Worm (Caenorhabditis elegans) whole organism, L3 larva: ENCODE measurements around the gene srh-129.
A peak's percentile ranks its signal among the peaks of the same experiment; 100 is the strongest.

Source experiments
- R02D3.7 ChIP-seq: fragments of 150-350 bp; optimal IDR thresholded peaks from 2 replicates; lab custom pipeline; 2014; ENCODE audit warnings: missing biosample characterization, missing genetic modification characterization
- aly-2 ChIP-seq: fragments of 150-350 bp; optimal IDR thresholded peaks from 2 replicates; lab custom pipeline; 2014; ENCODE audit warnings: missing biosample characterization, missing genetic modification characterization
- ceh-16 ChIP-seq: sonication (generic microtip); optimal IDR thresholded peaks from 2 replicates; lab custom pipeline; 2017; ENCODE audit warnings: missing biosample characterization, missing genetic modification characterization
- ceh-28 ChIP-seq: fragments of 150-350 bp; optimal IDR thresholded peaks from 2 replicates; lab custom pipeline; 2014; ENCODE audit warnings: missing biosample characterization, missing genetic modification reagents, missing genetic modification characterization
- ceh-82 ChIP-seq: fragments of 150-350 bp; optimal IDR thresholded peaks from 2 replicates; lab custom pipeline; 2014; ENCODE audit warnings: missing biosample characterization, missing genetic modification characterization
- ceh-9 ChIP-seq: sonication (generic microtip); optimal IDR thresholded peaks from 2 replicates; lab custom pipeline; 2018; ENCODE audit warnings: missing biosample characterization, missing genetic modification characterization
- daf-12 ChIP-seq: fragments of 150-350 bp; optimal IDR thresholded peaks from 2 replicates; lab custom pipeline; 2014; ENCODE audit warnings: missing biosample characterization, missing genetic modification reagents, missing genetic modification characterization
- egl-27 ChIP-seq: sonication (generic microtip); optimal IDR thresholded peaks from 4 replicates; lab custom pipeline; 2017; ENCODE audit warnings: missing biosample characterization, missing genetic modification reagents, missing genetic modification characterization
- egl-5 ChIP-seq: fragments of 150-350 bp; optimal IDR thresholded peaks from 2 replicates; lab custom pipeline; 2017; ENCODE audit warnings: missing biosample characterization, missing genetic modification reagents, missing genetic modification characterization, inconsistent platforms
- elt-1 ChIP-seq: fragments of 150-350 bp; optimal IDR thresholded peaks from 2 replicates; lab custom pipeline; 2014; ENCODE audit warnings: missing biosample characterization, missing genetic modification characterization
- elt-3 ChIP-seq, 3 experiments: fragments of 150-350 bp in 1 of 3; sonication (generic microtip) in 2 of 3; optimal IDR thresholded peaks; 2 replicates in 2 of 3; 4 replicates in 1 of 3; lab custom pipeline; 2014 to 2017; ENCODE audit warnings: missing biosample characterization in 3 of 3, missing genetic modification characterization in 3 of 3
- eor-1 ChIP-seq, 2 experiments: fragments of 150-350 bp; optimal IDR thresholded peaks; 2 replicates each; lab custom pipeline; 2014 to 2018; ENCODE audit warnings: missing biosample characterization in 2 of 2, missing genetic modification characterization in 2 of 2
- fkh-10 ChIP-seq: sonication (generic microtip); optimal IDR thresholded peaks from 2 replicates; lab custom pipeline; 2017; ENCODE audit warnings: missing biosample characterization, missing genetic modification reagents, missing genetic modification characterization
- fos-1 ChIP-seq: fragments of 150-350 bp; optimal IDR thresholded peaks from 2 replicates; lab custom pipeline; 2014; ENCODE audit warnings: missing biosample characterization, missing genetic modification characterization
- hmg-11 ChIP-seq: sonication (generic microtip); optimal IDR thresholded peaks from 2 replicates; lab custom pipeline; 2016; ENCODE audit warnings: missing genetic modification characterization, missing compliant biosample characterization
- lin-15B ChIP-seq: fragments of 150-350 bp; optimal IDR thresholded peaks from 2 replicates; lab custom pipeline; 2014; ENCODE audit warnings: missing biosample characterization, missing genetic modification characterization
- lin-39 ChIP-seq: fragments of 150-350 bp; optimal IDR thresholded peaks from 2 replicates; lab custom pipeline; 2018; ENCODE audit warnings: missing biosample characterization, missing genetic modification reagents, missing genetic modification characterization
- mdl-1 ChIP-seq: fragments of 150-350 bp; optimal IDR thresholded peaks from 2 replicates; lab custom pipeline; 2014; ENCODE audit warnings: missing biosample characterization, missing genetic modification characterization
- mml-1 ChIP-seq: fragments of 150-350 bp; sonication (generic microtip); optimal IDR thresholded peaks from 3 replicates; lab custom pipeline; 2014; ENCODE audit warnings: missing biosample characterization, missing genetic modification characterization
- nfya-1 ChIP-seq: sonication (generic microtip); optimal IDR thresholded peaks from 2 replicates; lab custom pipeline; 2017; ENCODE audit warnings: missing genetic modification characterization, mild to moderate bottlenecking, missing compliant biosample characterization, antibody characterized with exemption, moderate library complexity; ENCODE audit not compliant: insufficient read depth
- nhr-23 ChIP-seq: fragments of 150-350 bp; optimal IDR thresholded peaks from 2 replicates; lab custom pipeline; 2014; ENCODE audit warnings: missing biosample characterization, missing genetic modification reagents, missing genetic modification characterization
- nhr-237 ChIP-seq: fragments of 150-350 bp; optimal IDR thresholded peaks from 2 replicates; lab custom pipeline; 2014; ENCODE audit warnings: missing biosample characterization, missing genetic modification characterization
- nhr-25 ChIP-seq: sonication (generic microtip); optimal IDR thresholded peaks from 2 replicates; lab custom pipeline; 2017; ENCODE audit warnings: missing biosample characterization, missing genetic modification characterization
- nhr-43 ChIP-seq: sonication (generic microtip); optimal IDR thresholded peaks from 2 replicates; lab custom pipeline; 2016; ENCODE audit warnings: mild to moderate bottlenecking, missing genetic modification characterization, missing compliant biosample characterization; ENCODE audit not compliant: poor library complexity, severe bottlenecking
- nhr-67 ChIP-seq: fragments of 150-350 bp; optimal IDR thresholded peaks from 2 replicates; lab custom pipeline; 2014; ENCODE audit warnings: missing biosample characterization, missing genetic modification characterization
- nhr-77 ChIP-seq: fragments of 150-350 bp; optimal IDR thresholded peaks from 2 replicates; lab custom pipeline; 2014; ENCODE audit warnings: missing biosample characterization, missing genetic modification characterization
- pqm-1 ChIP-seq: fragments of 150-350 bp; optimal IDR thresholded peaks from 2 replicates; lab custom pipeline; 2017; ENCODE audit warnings: missing biosample characterization, missing genetic modification characterization, inconsistent platforms
- skn-1 ChIP-seq: fragments of 150-350 bp; optimal IDR thresholded peaks from 2 replicates; lab custom pipeline; 2014; ENCODE audit warnings: missing biosample characterization, missing genetic modification characterization
- snpc-4 ChIP-seq: fragments of 150-350 bp; optimal IDR thresholded peaks from 2 replicates; lab custom pipeline; 2014; ENCODE audit warnings: missing biosample characterization, missing genetic modification characterization
- tbx-2 ChIP-seq: sonication (generic microtip); optimal IDR thresholded peaks from 2 replicates; lab custom pipeline; 2016; ENCODE audit warnings: mild to moderate bottlenecking, missing genetic modification characterization, missing compliant biosample characterization
- unc-39 ChIP-seq: sonication (generic microtip); optimal IDR thresholded peaks from 4 replicates; lab custom pipeline; 2017; ENCODE audit warnings: missing biosample characterization, missing genetic modification characterization
- zag-1 ChIP-seq: fragments of 150-350 bp; optimal IDR thresholded peaks from 2 replicates; lab custom pipeline; 2014; ENCODE audit warnings: missing biosample characterization, missing genetic modification characterization
- ztf-11 ChIP-seq: fragments of 150-350 bp; optimal IDR thresholded peaks from 2 replicates; lab custom pipeline; 2014; ENCODE audit warnings: missing biosample characterization, missing genetic modification characterization
- ztf-4 ChIP-seq: fragments of 150-350 bp; optimal IDR thresholded peaks from 2 replicates; lab custom pipeline; 2014; ENCODE audit warnings: missing biosample characterization, missing genetic modification characterization

Gene srh-129

DNA sequence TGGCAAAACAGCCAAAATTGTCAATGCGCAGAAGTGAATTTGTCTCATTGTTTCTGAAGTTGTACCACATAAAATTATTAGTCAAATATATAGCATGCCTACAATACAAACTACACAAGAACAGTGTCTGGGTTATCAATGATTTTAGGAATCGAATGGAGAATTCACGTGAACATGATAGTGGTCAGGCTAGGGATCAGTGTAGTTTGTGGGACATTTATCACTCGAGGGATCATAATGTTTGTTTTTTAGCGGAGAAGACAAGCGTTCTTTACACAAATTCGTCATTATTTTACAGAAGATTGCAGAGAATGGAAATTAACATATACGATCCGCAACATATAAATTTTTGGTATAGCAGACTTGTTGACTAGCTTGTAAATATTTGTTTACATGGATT is 33.5 kb upstream of the srh-129 start, which contains the start of gene ugt-51:
Gene ugt-51, minus strand, starts transcription at position 101 of the 400 bp plus-strand sequence.
- TF ChIP-seq pqm-1 (peak; percentile 17), snpc-4 (tag; lab: Kevin White, UChicago) (no peak)

DNA sequence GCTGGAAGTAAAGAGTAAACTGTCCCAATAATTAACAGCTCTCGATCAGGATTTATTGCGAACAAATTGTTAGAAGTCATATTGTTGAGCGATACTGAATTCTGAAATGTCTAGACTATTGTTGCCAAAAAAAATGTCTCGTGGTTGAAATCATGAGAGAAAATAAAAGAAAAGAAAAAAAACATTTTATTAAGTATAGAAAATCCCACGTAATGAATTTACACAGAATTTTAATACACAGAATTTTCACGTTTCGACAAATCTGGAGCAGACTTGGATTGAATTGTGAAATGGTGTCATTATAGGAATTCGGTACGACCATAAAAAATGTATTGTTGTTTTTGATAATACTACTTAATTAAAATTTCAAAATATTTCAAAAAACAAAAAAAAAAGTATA is 29.1 kb upstream of the srh-129 start, which contains the start of gene srt-65:
Gene srt-65, minus strand, starts transcription at position 101 of the 400 bp plus-strand sequence.
- TF ChIP-seq R02D3.7 (tag; lab: Kevin White, UChicago) (no peak), mdl-1 (tag; lab: Kevin White, UChicago) (no peak), nhr-25 (tag; lab: Kevin White, UChicago) (no peak), fkh-10 (no peak), elt-3 (tag; optimal IDR thresholded peaks at IDR 0.05; lab: Kevin White, UChicago) (no peak), lin-15B (tag; lab: Kevin White, UChicago) (no peak)

DNA sequence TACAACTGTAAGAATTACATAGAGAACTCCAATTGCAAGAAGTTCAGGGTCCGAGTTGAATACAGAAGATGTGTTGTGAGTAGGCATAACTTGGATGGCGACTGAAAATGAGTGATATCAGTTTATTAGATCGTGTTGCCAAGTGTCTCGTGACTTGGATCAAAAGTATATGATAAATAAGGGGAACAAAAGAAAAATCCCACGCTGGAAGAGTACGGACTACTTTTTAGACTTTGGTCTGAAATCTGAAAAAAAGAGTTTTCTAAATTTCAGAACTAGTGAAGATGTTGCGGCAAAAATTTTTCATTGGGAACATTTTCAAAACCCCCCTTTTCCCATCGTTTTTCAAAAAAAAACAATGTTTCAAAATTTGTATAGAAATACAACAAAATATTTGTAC is 25.9 kb upstream of the srh-129 start, which contains the start of gene srt-64:
Gene srt-64, minus strand, starts transcription at position 101 of the 400 bp plus-strand sequence.
- TF ChIP-seq nhr-43, result no peak
- no peak for TF ChIP-seq fos-1 (tag; lab: Kevin White, UChicago)
- no peak for TF ChIP-seq zag-1
- no peak for TF ChIP-seq lin-15B (tag; lab: Kevin White, UChicago)
- TF ChIP-seq R02D3.7 (tag; lab: Kevin White, UChicago), result no peak
- no peak for TF ChIP-seq lin-39 (tag; lab: Kevin White, UChicago)
- no peak for TF ChIP-seq elt-1
- TF ChIP-seq egl-27 (tag; lab: Kevin White, UChicago), result no peak
- no peak for TF ChIP-seq tbx-2 (tag; lab: Kevin White, UChicago)
- TF ChIP-seq skn-1 (tag; lab: Kevin White, UChicago), result no peak
- TF ChIP-seq mml-1 (tag; lab: Kevin White, UChicago), result no peak
- TF ChIP-seq ceh-28 (tag; lab: Kevin White, UChicago), result no peak
- no peak for TF ChIP-seq nfya-1 (tag; lab: Kevin White, UChicago)
- TF ChIP-seq ceh-9 (tag; lab: Kevin White, UChicago), result no peak
- no peak for TF ChIP-seq nhr-23 (tag; lab: Kevin White, UChicago)
- TF ChIP-seq, all 47 proteins: peak for 0

DNA sequence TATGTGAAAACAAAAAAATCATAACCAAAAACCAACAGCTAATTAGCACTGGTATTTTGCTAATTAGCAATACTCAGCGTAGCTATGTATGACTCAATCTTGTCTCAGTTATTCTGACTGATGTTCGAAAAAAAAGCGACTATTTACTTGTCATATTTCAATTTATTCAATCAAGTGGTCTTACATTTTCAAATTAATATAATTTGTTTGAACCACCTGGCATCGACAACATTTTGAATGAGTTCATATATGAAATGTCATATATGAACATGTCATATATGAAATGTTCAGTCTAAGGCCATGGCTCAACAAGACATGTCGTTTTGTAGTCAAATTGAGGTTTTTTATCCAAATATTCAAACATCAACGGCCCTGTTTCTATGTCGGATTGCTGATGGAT is 21.7 kb upstream of the srh-129 start, which contains the start of gene srw-140:
Gene srw-140, plus strand, starts transcription at position 301 of the 400 bp plus-strand sequence.
- TF ChIP-seq nhr-43 (no peak), mml-1 (tag; lab: Kevin White, UChicago) (no peak), egl-27 (tag; lab: Kevin White, UChicago) (no peak), ceh-16 (tag; lab: Kevin White, UChicago) (no peak)
- TF ChIP-seq, all 47 proteins: peak for 0

DNA sequence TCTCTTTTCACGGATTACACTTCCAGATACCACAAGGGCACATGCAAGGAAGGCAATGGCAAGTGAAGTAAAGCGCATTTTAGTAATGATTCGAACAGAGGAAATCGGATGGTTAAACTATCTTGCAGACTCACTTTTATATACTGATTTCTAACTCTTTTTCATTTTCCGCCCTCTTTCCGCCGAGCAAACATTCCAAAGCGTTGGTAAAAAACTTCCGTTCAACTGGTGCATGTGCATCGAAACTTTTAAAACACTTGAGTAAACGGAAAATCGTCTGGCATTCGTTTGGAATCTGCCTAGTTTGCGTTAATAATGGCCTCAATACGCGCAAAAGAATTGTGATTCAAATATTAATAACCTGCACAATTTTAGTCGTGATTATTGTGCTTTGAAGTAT is 21.0 kb upstream of the srh-129 start, which contains the start of gene abu-7:
Gene abu-7, minus strand, starts transcription at position 101 of the 400 bp plus-strand sequence.
- TF ChIP-seq daf-12 (tag; lab: Kevin White, UChicago), result no peak
- TF ChIP-seq ztf-11 (tag; lab: Kevin White, UChicago), result no peak
- no peak for TF ChIP-seq egl-5 (tag; lab: Kevin White, UChicago)
- no peak for TF ChIP-seq nhr-237
- no peak for TF ChIP-seq hmg-11 (tag; lab: Kevin White, UChicago)
- TF ChIP-seq eor-1 (tag; optimal IDR thresholded peaks at IDR 0.05; lab: Kevin White, UChicago), result no peak
- TF ChIP-seq fkh-10, result no peak
- no peak for TF ChIP-seq pqm-1
- no peak for TF ChIP-seq aly-2 (tag; lab: Kevin White, UChicago)
- TF ChIP-seq nhr-77 (tag; lab: Kevin White, UChicago), result no peak
- TF ChIP-seq nhr-43, result no peak
- no peak for TF ChIP-seq ztf-4 (tag; lab: Kevin White, UChicago)
- TF ChIP-seq nhr-23 (tag; lab: Kevin White, UChicago), result no peak
- no peak for TF ChIP-seq nhr-67 (tag; lab: Kevin White, UChicago)
- TF ChIP-seq unc-39, result no peak
- TF ChIP-seq nhr-25 (tag; lab: Kevin White, UChicago), result no peak
- no peak for TF ChIP-seq nfya-1 (tag; lab: Kevin White, UChicago)
- no peak for TF ChIP-seq ceh-82 (tag; lab: Kevin White, UChicago)
